Worm (Caenorhabditis elegans) whole organism, L3 larva: Measurements from ENCODE around the gene ceh-76.

Experiments
- R02D3.7 ChIP-seq: fragments of 150-350 bp; optimal IDR thresholded peaks from 2 replicates; lab custom pipeline; 2014; ENCODE audit warnings: missing biosample characterization, missing genetic modification characterization
- ZK546.5 ChIP-seq: sonication (generic microtip); optimal IDR thresholded peaks from 2 replicates; lab custom pipeline; 2017; ENCODE audit warnings: missing biosample characterization, missing genetic modification characterization
- aly-2 ChIP-seq: fragments of 150-350 bp; optimal IDR thresholded peaks from 2 replicates; lab custom pipeline; 2014; ENCODE audit warnings: missing biosample characterization, missing genetic modification characterization
- ama-1 ChIP-seq: fragments of 150-350 bp; optimal IDR thresholded peaks from 2 replicates; lab custom pipeline; 2018
- ceh-16 ChIP-seq: sonication (generic microtip); optimal IDR thresholded peaks from 2 replicates; lab custom pipeline; 2017; ENCODE audit warnings: missing biosample characterization, missing genetic modification characterization
- ceh-28 ChIP-seq: fragments of 150-350 bp; optimal IDR thresholded peaks from 2 replicates; lab custom pipeline; 2014; ENCODE audit warnings: missing biosample characterization, missing genetic modification reagents, missing genetic modification characterization
- ceh-82 ChIP-seq: fragments of 150-350 bp; optimal IDR thresholded peaks from 2 replicates; lab custom pipeline; 2014; ENCODE audit warnings: missing biosample characterization, missing genetic modification characterization
- elt-1 ChIP-seq: fragments of 150-350 bp; optimal IDR thresholded peaks from 2 replicates; lab custom pipeline; 2014; ENCODE audit warnings: missing biosample characterization, missing genetic modification characterization
- elt-2 ChIP-seq: sonication (generic microtip); optimal IDR thresholded peaks from 2 replicates; lab custom pipeline; 2016; ENCODE audit warnings: missing genetic modification reagents, mild to moderate bottlenecking, missing genetic modification characterization, missing compliant biosample characterization
- eor-1 ChIP-seq, 2 experiments: fragments of 150-350 bp; optimal IDR thresholded peaks; 2 replicates each; lab custom pipeline; 2014 to 2018; ENCODE audit warnings: missing biosample characterization in 2 of 2, missing genetic modification characterization in 2 of 2
- fkh-10 ChIP-seq: sonication (generic microtip); optimal IDR thresholded peaks from 2 replicates; lab custom pipeline; 2017; ENCODE audit warnings: missing biosample characterization, missing genetic modification reagents, missing genetic modification characterization
- hmg-11 ChIP-seq: sonication (generic microtip); optimal IDR thresholded peaks from 2 replicates; lab custom pipeline; 2016; ENCODE audit warnings: missing genetic modification characterization, missing compliant biosample characterization
- jun-1 ChIP-seq: fragments of 150-350 bp; optimal IDR thresholded peaks from 2 replicates; lab custom pipeline; 2014; ENCODE audit warnings: missing biosample characterization, missing genetic modification reagents, missing genetic modification characterization
- lin-15B ChIP-seq: fragments of 150-350 bp; optimal IDR thresholded peaks from 2 replicates; lab custom pipeline; 2014; ENCODE audit warnings: missing biosample characterization, missing genetic modification characterization
- lin-39 ChIP-seq: fragments of 150-350 bp; optimal IDR thresholded peaks from 2 replicates; lab custom pipeline; 2018; ENCODE audit warnings: missing biosample characterization, missing genetic modification reagents, missing genetic modification characterization
- lsy-12 ChIP-seq: sonication (generic microtip); optimal IDR thresholded peaks from 2 replicates; lab custom pipeline; 2016; ENCODE audit warnings: mild to moderate bottlenecking, missing genetic modification characterization, missing compliant biosample characterization
- mdl-1 ChIP-seq: fragments of 150-350 bp; optimal IDR thresholded peaks from 2 replicates; lab custom pipeline; 2014; ENCODE audit warnings: missing biosample characterization, missing genetic modification characterization
- nfya-1 ChIP-seq: sonication (generic microtip); optimal IDR thresholded peaks from 2 replicates; lab custom pipeline; 2017; ENCODE audit warnings: missing genetic modification characterization, mild to moderate bottlenecking, missing compliant biosample characterization, antibody characterized with exemption, moderate library complexity; ENCODE audit not compliant: insufficient read depth
- nhr-12 ChIP-seq: fragments of 150-350 bp; optimal IDR thresholded peaks from 2 replicates; lab custom pipeline; 2014; ENCODE audit warnings: missing biosample characterization, missing genetic modification characterization
- nhr-23 ChIP-seq: fragments of 150-350 bp; optimal IDR thresholded peaks from 2 replicates; lab custom pipeline; 2014; ENCODE audit warnings: missing biosample characterization, missing genetic modification reagents, missing genetic modification characterization
- nhr-237 ChIP-seq: fragments of 150-350 bp; optimal IDR thresholded peaks from 2 replicates; lab custom pipeline; 2014; ENCODE audit warnings: missing biosample characterization, missing genetic modification characterization
- nhr-25 ChIP-seq: sonication (generic microtip); optimal IDR thresholded peaks from 2 replicates; lab custom pipeline; 2017; ENCODE audit warnings: missing biosample characterization, missing genetic modification characterization
- nhr-28 ChIP-seq: fragments of 150-350 bp; optimal IDR thresholded peaks from 2 replicates; lab custom pipeline; 2014; ENCODE audit warnings: missing biosample characterization, missing genetic modification characterization
- nhr-43 ChIP-seq: sonication (generic microtip); optimal IDR thresholded peaks from 2 replicates; lab custom pipeline; 2016; ENCODE audit warnings: mild to moderate bottlenecking, missing genetic modification characterization, missing compliant biosample characterization; ENCODE audit not compliant: poor library complexity, severe bottlenecking
- nhr-67 ChIP-seq: fragments of 150-350 bp; optimal IDR thresholded peaks from 2 replicates; lab custom pipeline; 2014; ENCODE audit warnings: missing biosample characterization, missing genetic modification characterization
- nhr-76 ChIP-seq: fragments of 150-350 bp; sonication (generic microtip); optimal IDR thresholded peaks from 5 replicates; lab custom pipeline; 2014; ENCODE audit warnings: missing biosample characterization, missing genetic modification characterization
- pha-4 ChIP-seq: fragments of 150-350 bp; optimal IDR thresholded peaks from 2 replicates; lab custom pipeline; 2014; ENCODE audit warnings: missing biosample characterization, missing genetic modification reagents, missing genetic modification characterization
- pqm-1 ChIP-seq: fragments of 150-350 bp; optimal IDR thresholded peaks from 2 replicates; lab custom pipeline; 2017; ENCODE audit warnings: missing biosample characterization, missing genetic modification characterization, inconsistent platforms
- sea-2 ChIP-seq: fragments of 150-350 bp; sonication (generic microtip); optimal IDR thresholded peaks from 4 replicates; lab custom pipeline; 2014; ENCODE audit warnings: missing biosample characterization, missing genetic modification reagents, missing genetic modification characterization
- skn-1 ChIP-seq: fragments of 150-350 bp; optimal IDR thresholded peaks from 2 replicates; lab custom pipeline; 2014; ENCODE audit warnings: missing biosample characterization, missing genetic modification characterization
- snpc-4 ChIP-seq: fragments of 150-350 bp; optimal IDR thresholded peaks from 2 replicates; lab custom pipeline; 2014; ENCODE audit warnings: missing biosample characterization, missing genetic modification characterization
- tbx-2 ChIP-seq: sonication (generic microtip); optimal IDR thresholded peaks from 2 replicates; lab custom pipeline; 2016; ENCODE audit warnings: mild to moderate bottlenecking, missing genetic modification characterization, missing compliant biosample characterization
- unc-39 ChIP-seq: sonication (generic microtip); optimal IDR thresholded peaks from 4 replicates; lab custom pipeline; 2017; ENCODE audit warnings: missing biosample characterization, missing genetic modification characterization
- zag-1 ChIP-seq: fragments of 150-350 bp; optimal IDR thresholded peaks from 2 replicates; lab custom pipeline; 2014; ENCODE audit warnings: missing biosample characterization, missing genetic modification characterization
- ztf-11 ChIP-seq: fragments of 150-350 bp; optimal IDR thresholded peaks from 2 replicates; lab custom pipeline; 2014; ENCODE audit warnings: missing biosample characterization, missing genetic modification characterization
- ztf-4 ChIP-seq: fragments of 150-350 bp; optimal IDR thresholded peaks from 2 replicates; lab custom pipeline; 2014; ENCODE audit warnings: missing biosample characterization, missing genetic modification characterization

Gene ceh-76

ce11 chrV:7983381-7984052, 11.0 kb downstream of the ceh-76 start, which contains the start of the genes natb-1 and abhd-12 (continued):
- TF ChIP-seq nhr-28 (tag; lab: Kevin White, UChicago): no peak
- TF ChIP-seq nhr-237 (tag; lab: Kevin White, UChicago): no peak
- peak; percentile 21 for TF ChIP-seq pqm-1 (tag; lab: Kevin White, UChicago)
- no peak for TF ChIP-seq nhr-76
- TF ChIP-seq unc-39: no peak
- no peak for TF ChIP-seq ZK546.5 (tag; lab: Kevin White, UChicago)
- TF ChIP-seq hmg-11 (tag; lab: Kevin White, UChicago): peak; percentile 56

ce11 chrV:7980993-7981595, 13.4 kb downstream of the ceh-76 start, which contains the start of gene F26D11.1:
TSS of gene F26D11.1 (plus strand) at chrV:7981545.
- TF ChIP-seq pqm-1 (tag; lab: Kevin White, UChicago) (no peak), nhr-12 (no peak), tbx-2 (tag; lab: Kevin White, UChicago) (no peak), jun-1 (tag; lab: Kevin White, UChicago) (no peak), ceh-16 (tag; lab: Kevin White, UChicago) (no peak), lin-39 (tag; lab: Kevin White, UChicago) (no peak), lin-15B (tag; lab: Kevin White, UChicago) (no peak), nhr-67 (tag; lab: Kevin White, UChicago) (no peak), fkh-10 (GFP tag; lab: Kevin White, UChicago) (no peak), nfya-1 (no peak)

ce11 chrV:7980370-7980987, 14.0 kb downstream of the ceh-76 start:
- TF ChIP-seq skn-1 (no peak), R02D3.7 (tag; lab: Kevin White, UChicago) (no peak), nhr-43 (no peak), elt-1 (tag; lab: Kevin White, UChicago) (peak; percentile 43), ceh-16 (tag; lab: Kevin White, UChicago) (no peak), fkh-10 (GFP tag; lab: Kevin White, UChicago) (peak; percentile 34), jun-1 (tag; lab: Kevin White, UChicago) (no peak), ztf-4 (tag; lab: Kevin White, UChicago) (no peak), nhr-237 (tag; lab: Kevin White, UChicago) (no peak), unc-39 (no peak), lin-39 (tag; lab: Kevin White, UChicago) (peak; percentile 77), nhr-23 (tag; lab: Kevin White, UChicago) (no peak), pqm-1 (tag; lab: Kevin White, UChicago) (no peak), sea-2 (GFP tag; lab: Kevin White, UChicago) (no peak), hmg-11 (tag; lab: Kevin White, UChicago) (no peak), lin-15B (tag; lab: Kevin White, UChicago) (peak; percentile 30), nfya-1 (peak; percentile 56), eor-1 (tag; optimal IDR thresholded peaks at IDR 0.05; lab: Kevin White, UChicago) (no peak), mdl-1 (no peak), ztf-11 (tag; lab: Kevin White, UChicago) (no peak), zag-1 (tag; lab: Kevin White, UChicago) (no peak), snpc-4 (tag; lab: Kevin White, UChicago) (peak; percentile 43), aly-2 (tag; lab: Kevin White, UChicago) (no peak), nhr-28 (tag; lab: Kevin White, UChicago) (no peak), ZK546.5 (tag; lab: Kevin White, UChicago) (no peak), nhr-12 (no peak)

- TF ChIP-seq ceh-82 (tag; lab: Kevin White, UChicago) (no peak), ceh-28 (tag; lab: Kevin White, UChicago) (peak; percentile 45), nhr-25 (peak; percentile 93), lsy-12 (tag; lab: Kevin White, UChicago) (no peak), pha-4 (tag; lab: Kevin White, UChicago) (peak; percentile 73), lin-15B (tag; lab: Kevin White, UChicago) (peak; percentile 14), skn-1 (no peak), nhr-23 (tag; lab: Kevin White, UChicago) (peak; percentile 55), nhr-28 (tag; lab: Kevin White, UChicago) (no peak), elt-2 (tag; lab: Kevin White, UChicago) (peak; percentile 31), nfya-1 (peak; percentile 32), lin-39 (tag; lab: Kevin White, UChicago) (peak; percentile 1), ama-1 (no peak), elt-1 (tag; lab: Kevin White, UChicago) (no peak), pqm-1 (tag; lab: Kevin White, UChicago) (peak; percentile 12), hmg-11 (tag; lab: Kevin White, UChicago) (peak; percentile 32)
- TF ChIP-seq, all 47 proteins: peak for 10
Measured at ce11 chrV:7978798-7979197, 15.7 kb downstream of the ceh-76 start.
